Fruit fly (Drosophila melanogaster) whole organism, embryonic: ENCODE results near the gene stnB.

ENCODE experiments used
- Ada2b ChIP-seq: fragments of 200-800 bp; sonication (Bioruptor generic); IDR thresholded peaks from 2 replicates; pipeline ENCODE4 v1.3.6; 2022; ENCODE audit warnings: missing biosample characterization, missing genetic modification characterization
- Atf3 ChIP-seq: fragments of 200-800 bp; sonication (Bioruptor generic); optimal IDR thresholded peaks from 3 replicates; lab custom pipeline; 2016; ENCODE audit warnings: missing biosample characterization, missing genetic modification characterization
- Atf6 ChIP-seq: fragments of 200-800 bp; sonication (Bioruptor generic); IDR thresholded peaks from 2 replicates; pipeline ENCODE4 v1.3.6; 2022; ENCODE audit warnings: missing biosample characterization, missing genetic modification characterization
- B-H2 ChIP-seq: fragments of 200-800 bp; sonication (Bioruptor generic); optimal IDR thresholded peaks from 2 replicates; lab custom pipeline; 2018; ENCODE audit warnings: missing biosample characterization, mild to moderate bottlenecking, missing genetic modification characterization
- Bteb2 ChIP-seq: fragments of 200-800 bp; sonication (Bioruptor generic); optimal IDR thresholded peaks from 2 replicates; lab custom pipeline; 2016; ENCODE audit warnings: missing biosample characterization, missing genetic modification characterization
- CG10274 ChIP-seq: fragments of 200-800 bp; sonication (Bioruptor generic); optimal IDR thresholded peaks from 3 replicates; lab custom pipeline; 2017; ENCODE audit warnings: missing biosample characterization, mild to moderate bottlenecking, missing genetic modification characterization
- CG10565 ChIP-seq: fragments of 200-800 bp; sonication (Bioruptor generic); optimal IDR thresholded peaks from 3 replicates; lab custom pipeline; 2016; ENCODE audit warnings: missing biosample characterization, mild to moderate bottlenecking, missing genetic modification characterization
- CG11504 ChIP-seq: fragments of 200-800 bp; sonication (Bioruptor generic); optimal IDR thresholded peaks from 3 replicates; lab custom pipeline; 2019; ENCODE audit warnings: missing biosample characterization, mild to moderate bottlenecking, missing genetic modification characterization, moderate library complexity
- CG12155 ChIP-seq: fragments of 200-800 bp; sonication (Bioruptor generic); optimal IDR thresholded peaks from 3 replicates; lab custom pipeline; 2016; ENCODE audit warnings: missing biosample characterization, missing genetic modification characterization
- CG14667 ChIP-seq: fragments of 200-800 bp; sonication (Bioruptor generic); IDR thresholded peaks from 2 replicates; pipeline ENCODE4 v1.3.6; 2022; ENCODE audit warnings: missing biosample characterization, missing genetic modification characterization
- CG1602 ChIP-seq: fragments of 200-800 bp; sonication (Bioruptor generic); optimal IDR thresholded peaks from 3 replicates; lab custom pipeline; 2016; ENCODE audit warnings: missing biosample characterization, missing genetic modification characterization
- CG16815 ChIP-seq: fragments of 200-800 bp; sonication (Bioruptor generic); optimal IDR thresholded peaks from 3 replicates; lab custom pipeline; 2017; ENCODE audit warnings: missing biosample characterization, mild to moderate bottlenecking, missing genetic modification characterization
- CG18764 ChIP-seq: fragments of 200-800 bp; sonication (Bioruptor generic); optimal IDR thresholded peaks from 3 replicates; lab custom pipeline; 2016; ENCODE audit warnings: missing biosample characterization, missing genetic modification characterization
- CG2712 ChIP-seq: fragments of 200-800 bp; optimal IDR thresholded peaks from 3 replicates; lab custom pipeline; 2019; ENCODE audit warnings: missing biosample characterization, mild to moderate bottlenecking, missing genetic modification characterization, moderate library complexity
- CG30020 ChIP-seq: fragments of 200-800 bp; optimal IDR thresholded peaks from 2 replicates; lab custom pipeline; 2019; ENCODE audit warnings: missing biosample characterization, mild to moderate bottlenecking, missing genetic modification characterization, moderate library complexity
- CG31365 ChIP-seq: fragments of 200-800 bp; sonication (Bioruptor generic); optimal IDR thresholded peaks from 2 replicates; lab custom pipeline; 2018; ENCODE audit warnings: missing biosample characterization, mild to moderate bottlenecking, missing genetic modification characterization
- CG3407 ChIP-seq: fragments of 200-800 bp; sonication (Bioruptor generic); optimal IDR thresholded peaks from 2 replicates; lab custom pipeline; 2018; ENCODE audit warnings: missing biosample characterization, mild to moderate bottlenecking, missing genetic modification characterization
- CG3995 ChIP-seq: fragments of 200-800 bp; sonication (Bioruptor generic); optimal IDR thresholded peaks from 3 replicates; lab custom pipeline; 2016; ENCODE audit warnings: missing biosample characterization, missing genetic modification characterization
- CG4424 ChIP-seq: fragments of 200-800 bp; sonication (Bioruptor generic); optimal IDR thresholded peaks from 3 replicates; lab custom pipeline; 2016; ENCODE audit warnings: missing biosample characterization, missing genetic modification characterization
- CG7839 ChIP-seq: fragments of 200-800 bp; sonication (Bioruptor generic); optimal IDR thresholded peaks from 3 replicates; lab custom pipeline; 2018; ENCODE audit warnings: missing biosample characterization, mild to moderate bottlenecking, missing genetic modification characterization, moderate library complexity
- CG8924 ChIP-seq: fragments of 200-800 bp; optimal IDR thresholded peaks from 3 replicates; lab custom pipeline; 2019; ENCODE audit warnings: missing biosample characterization, mild to moderate bottlenecking, missing genetic modification characterization, moderate library complexity
- CoRest ChIP-seq: fragments of 200-800 bp; sonication (Bioruptor generic); optimal IDR thresholded peaks from 3 replicates; lab custom pipeline; 2018; ENCODE audit warnings: missing biosample characterization, mild to moderate bottlenecking, missing genetic modification characterization, moderate library complexity
- D19B ChIP-seq: fragments of 200-800 bp; sonication (Bioruptor generic); optimal IDR thresholded peaks from 2 replicates; lab custom pipeline; 2017; ENCODE audit warnings: missing biosample characterization, mild to moderate bottlenecking, missing genetic modification characterization
- Dbx ChIP-seq: fragments of 200-800 bp; sonication (Bioruptor generic); IDR thresholded peaks from 3 replicates; pipeline ENCODE4 v1.3.6; 2022; ENCODE audit warnings: missing biosample characterization, missing genetic modification characterization
- Doc2 ChIP-seq: fragments of 200-800 bp; sonication (Bioruptor generic); IDR thresholded peaks from 2 replicates; pipeline ENCODE4 v1.3.6; 2022; ENCODE audit warnings: missing biosample characterization, missing genetic modification characterization
- Ets65A ChIP-seq: fragments of 200-800 bp; sonication (Bioruptor generic); peaks from one replicate; lab custom pipeline; 2016; ENCODE audit warnings: missing biosample characterization, missing genetic modification characterization
- Gsc ChIP-seq: fragments of 200-800 bp; sonication (Bioruptor generic); IDR thresholded peaks from 2 replicates; pipeline ENCODE4 v1.3.6; 2022; ENCODE audit warnings: missing biosample characterization, missing genetic modification characterization
- HmgD ChIP-seq: fragments of 200-800 bp; sonication (Bioruptor generic); optimal IDR thresholded peaks from 3 replicates; lab custom pipeline; 2016; ENCODE audit warnings: missing biosample characterization, missing genetic modification characterization
- MTF-1 ChIP-seq: fragments of 200-800 bp; sonication (Bioruptor generic); optimal IDR thresholded peaks from 2 replicates; lab custom pipeline; 2018; ENCODE audit warnings: missing biosample characterization, mild to moderate bottlenecking, missing genetic modification characterization, borderline replicate concordance
- Myb ChIP-seq: fragments of 200-800 bp; sonication (Bioruptor generic); optimal IDR thresholded peaks from 2 replicates; lab custom pipeline; 2016; ENCODE audit warnings: missing biosample characterization, missing genetic modification characterization
- Sin3A ChIP-seq: fragments of >200 bp; optimal IDR thresholded peaks from 2 replicates; lab custom pipeline; 2018
- Sry-δ ChIP-seq: fragments of 200-800 bp; sonication (Bioruptor generic); optimal IDR thresholded peaks from 2 replicates; lab custom pipeline; 2016; ENCODE audit warnings: missing biosample characterization, missing genetic modification characterization
- Taf1 ChIP-seq: fragments of 200-800 bp; sonication (Bioruptor generic); IDR thresholded peaks from 2 replicates; pipeline ENCODE4 v1.3.6; 2022; ENCODE audit warnings: missing biosample characterization, missing genetic modification characterization
- ab ChIP-seq: fragments of 200-800 bp; sonication (Bioruptor generic); optimal IDR thresholded peaks from 2 replicates; lab custom pipeline; 2016; ENCODE audit warnings: missing biosample characterization, missing genetic modification characterization
- amos ChIP-seq: fragments of 200-800 bp; sonication (Bioruptor generic); IDR thresholded peaks from 2 replicates; pipeline ENCODE4 v1.3.6; 2022; ENCODE audit warnings: missing biosample characterization, missing genetic modification characterization; ENCODE audit not compliant: partially characterized antibody
- crp ChIP-seq, 2 experiments: fragments of 200-800 bp; sonication (Bioruptor generic); optimal IDR thresholded peaks; 2 replicates in 1 of 2; 3 replicates in 1 of 2; lab custom pipeline; 2017; ENCODE audit warnings: missing biosample characterization in 2 of 2, missing genetic modification characterization in 2 of 2, mild to moderate bottlenecking in 1 of 2, moderate library complexity in 1 of 2
- cwo ChIP-seq: fragments of 200-800 bp; sonication (Bioruptor generic); optimal IDR thresholded peaks from 3 replicates; lab custom pipeline; 2017; ENCODE audit warnings: missing biosample characterization, missing genetic modification characterization, mild to moderate bottlenecking, moderate library complexity, missing genetic modification reagents
- da ChIP-seq: fragments of 200-800 bp; sonication (Bioruptor generic); optimal IDR thresholded peaks from 2 replicates; lab custom pipeline; 2016; ENCODE audit warnings: missing biosample characterization, missing genetic modification characterization
- dati ChIP-seq: fragments of 200-800 bp; sonication (Bioruptor generic); IDR thresholded peaks from 2 replicates; pipeline ENCODE4 v1.3.6; 2022; ENCODE audit warnings: missing biosample characterization, missing genetic modification characterization
- dmrt99B ChIP-seq: fragments of 200-800 bp; sonication (Bioruptor generic); optimal IDR thresholded peaks from 2 replicates; lab custom pipeline; 2018; ENCODE audit warnings: missing biosample characterization, mild to moderate bottlenecking, missing genetic modification characterization, moderate library complexity
- ewg ChIP-seq: fragments of 200-800 bp; sonication (Bioruptor generic); optimal IDR thresholded peaks from 3 replicates; lab custom pipeline; 2017; ENCODE audit warnings: mild to moderate bottlenecking, missing biosample characterization, missing genetic modification reagents, missing genetic modification characterization
- h ChIP-seq: fragments of >200 bp; optimal IDR thresholded peaks from 2 replicates; lab custom pipeline; 2017
- hth ChIP-seq: fragments of >200 bp; optimal IDR thresholded peaks from 2 replicates; lab custom pipeline; 2017; ENCODE audit warnings: inconsistent platforms
- maf-S ChIP-seq: fragments of 200-800 bp; sonication (Bioruptor generic); optimal IDR thresholded peaks from 2 replicates; lab custom pipeline; 2016; ENCODE audit warnings: missing biosample characterization, missing genetic modification characterization
- otp ChIP-seq: fragments of 200-800 bp; sonication (Bioruptor generic); IDR thresholded peaks from 3 replicates; pipeline ENCODE4, ENCODE4 v1.3.6; 2022; ENCODE audit warnings: missing biosample characterization, missing genetic modification characterization
- pzg ChIP-seq: fragments of 200-800 bp; sonication (Bioruptor generic); optimal IDR thresholded peaks from 3 replicates; lab custom pipeline; 2018; ENCODE audit warnings: missing biosample characterization, mild to moderate bottlenecking, missing genetic modification characterization, moderate library complexity
- shn ChIP-seq: fragments of 200-800 bp; sonication (Bioruptor generic); optimal IDR thresholded peaks from 3 replicates; lab custom pipeline; 2016; ENCODE audit warnings: missing biosample characterization, missing genetic modification characterization
- trem ChIP-seq: fragments of 200-800 bp; optimal IDR thresholded peaks from 3 replicates; lab custom pipeline; 2019; ENCODE audit warnings: missing biosample characterization, mild to moderate bottlenecking, missing genetic modification characterization, moderate library complexity
- unc-4 ChIP-seq: fragments of 200-800 bp; sonication (Bioruptor generic); IDR thresholded peaks from 2 replicates; pipeline ENCODE4 v1.3.6; 2022; ENCODE audit warnings: missing biosample characterization, missing genetic modification characterization; ENCODE audit not compliant: partially characterized antibody
- zfh2 ChIP-seq: fragments of 200-800 bp; sonication (Bioruptor generic); optimal IDR thresholded peaks from 2 replicates; lab custom pipeline; 2016; ENCODE audit warnings: missing biosample characterization, missing genetic modification characterization

Gene stnB

DNA sequence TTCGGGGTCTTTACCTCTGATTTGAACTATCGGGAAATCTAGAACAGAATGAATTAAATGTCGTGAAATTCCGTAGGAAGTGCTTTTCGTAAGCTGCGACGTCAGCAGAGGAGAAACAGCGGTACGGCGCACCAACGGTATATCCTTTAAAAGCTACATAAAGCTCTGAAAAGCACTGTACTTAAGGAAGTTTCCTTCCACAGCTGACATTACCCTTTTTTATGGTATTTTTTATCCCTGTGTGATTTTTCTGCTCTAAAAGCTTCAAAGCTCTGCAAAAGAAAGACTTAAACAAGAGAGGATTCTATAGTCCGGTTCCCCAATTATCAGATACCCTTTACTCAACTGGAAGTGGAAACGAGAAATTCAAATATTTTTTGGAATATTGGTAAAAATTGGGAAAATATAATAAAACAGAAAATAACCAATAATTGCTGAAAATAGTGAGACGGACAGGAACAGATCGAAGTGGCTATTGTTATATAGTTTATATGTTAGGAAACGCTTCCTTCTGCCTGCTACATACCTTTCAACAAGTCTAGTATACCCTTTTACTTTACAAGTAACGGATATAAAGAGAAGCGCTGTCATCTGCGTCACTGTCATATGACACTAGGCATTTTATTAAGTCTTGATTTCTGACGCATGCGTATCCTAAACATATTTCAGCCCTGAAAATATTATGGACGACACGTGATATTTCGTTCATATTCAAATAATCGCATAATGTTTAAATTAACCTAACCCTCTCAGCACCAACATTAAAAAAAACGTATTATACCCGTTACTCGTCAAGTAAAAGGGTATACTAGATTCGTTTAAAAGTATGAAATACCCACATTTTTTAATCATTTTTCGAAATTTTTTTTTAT, at the start of gene stnB, which contains the start of gene stnA (continued):
- TF ChIP-seq CG14667 (GFP tag; lab: Robert Waterston, UW): 0 out of 2 replicates have a peak, but pooled peaks have one; percentile 9
- TF ChIP-seq CG30020 (tag; lab: Kevin White, UChicago): no peak
- TF ChIP-seq CG18764: no peak
- TF ChIP-seq ewg (GFP tag; lab: Kevin White, UChicago): peak; percentile 94
- TF ChIP-seq Sry-δ: no peak
- no peak for TF ChIP-seq CG3407 (GFP tag; lab: Kevin White, UChicago)
- no peak for TF ChIP-seq CG4424 (GFP tag; lab: Kevin White, UChicago)
- no peak for TF ChIP-seq CG1602 (GFP tag; lab: Kevin White, UChicago)
- TF ChIP-seq Sin3A (lab: Kevin White, UChicago): no peak
- TF ChIP-seq trem (tag; lab: Kevin White, UChicago): no peak
- TF ChIP-seq Bteb2 (GFP tag; lab: Kevin White, UChicago): no peak
- TF ChIP-seq CG12155 (GFP tag; lab: Kevin White, UChicago): no peak
- no peak for TF ChIP-seq unc-4 (GFP tag; lab: Robert Waterston, UW)
- TF ChIP-seq Atf3: no peak
- TF ChIP-seq CG16815: no peak
- TF ChIP-seq dati (GFP tag; lab: Robert Waterston, UW): no peak
- TF ChIP-seq amos (GFP tag; lab: Robert Waterston, UW): no peak
- no peak for TF ChIP-seq crp (GFP tag; optimal IDR thresholded peaks at IDR 0.05; lab: Kevin White, UChicago)
- peak; percentile 22 for TF ChIP-seq CG2712 (tag; lab: Kevin White, UChicago)
- 0 out of 3 replicates have a peak, but pooled peaks have one; percentile 17 for TF ChIP-seq Dbx (GFP tag; lab: Robert Waterston, UW)
- peak; percentile 45 for TF ChIP-seq dmrt99B (tag; lab: Kevin White, UChicago)
- TF ChIP-seq CG10565 (GFP tag; lab: Kevin White, UChicago): no peak
- TF ChIP-seq h (lab: Kevin White, UChicago): no peak
- TF ChIP-seq Ets65A: no peak
- TF ChIP-seq B-H2 (GFP tag; lab: Kevin White, UChicago): no peak
- TF ChIP-seq CG10274 (GFP tag; lab: Kevin White, UChicago): peak; percentile 31
- no peak for TF ChIP-seq otp (GFP tag; lab: Robert Waterston, UW)
- TF ChIP-seq MTF-1 (GFP tag; lab: Kevin White, UChicago): no peak
- TF ChIP-seq Ada2b (GFP tag; lab: Robert Waterston, UW): 0 out of 2 replicates have a peak, but pooled peaks have one; percentile 13
- no peak for TF ChIP-seq ab (GFP tag; lab: Kevin White, UChicago)
- TF ChIP-seq da (GFP tag; lab: Kevin White, UChicago): no peak
- TF ChIP-seq HmgD (GFP tag; lab: Kevin White, UChicago): no peak
- no peak for TF ChIP-seq Gsc (GFP tag; lab: Robert Waterston, UW)
- TF ChIP-seq CG7839 (tag; lab: Kevin White, UChicago): peak; percentile 39
- no peak for TF ChIP-seq shn (GFP tag; lab: Kevin White, UChicago)
- TF ChIP-seq CG31365: no peak
- TF ChIP-seq CG8924 (tag; lab: Kevin White, UChicago): no peak
- TF ChIP-seq Atf6 (GFP tag; lab: Robert Waterston, UW): no peak
- TF ChIP-seq Taf1 (GFP tag; lab: Robert Waterston, UW): 0 out of 2 replicates have a peak, but pooled peaks have one; percentile 31
- no peak for TF ChIP-seq zfh2 (GFP tag; lab: Kevin White, UChicago)
- TF ChIP-seq CG3995 (GFP tag; lab: Kevin White, UChicago): no peak
- peak; percentile 56 for TF ChIP-seq D19B (GFP tag; lab: Kevin White, UChicago)
- TF ChIP-seq CG11504 (tag; lab: Kevin White, UChicago): peak; percentile 54
- TF ChIP-seq hth (lab: Kevin White, UChicago): no peak
- TF ChIP-seq pzg (GFP tag; lab: Kevin White, UChicago): no peak
- no peak for TF ChIP-seq Doc2 (GFP tag; lab: Robert Waterston, UW)
- peak; percentile 13 for TF ChIP-seq cwo (GFP tag; lab: Kevin White, UChicago)
- TF ChIP-seq CoRest: peak; percentile 14
- TF ChIP-seq Myb (GFP tag; lab: Kevin White, UChicago): no peak
- no peak for TF ChIP-seq maf-S
